Worm (Caenorhabditis elegans): ENCODE data around the gene F13H8.6.
A peak's percentile ranks its signal among the peaks of the same experiment; 100 is the strongest.

The F13H8.6 gene

ce11 chrII:6328672-6329071 is 41.9 kb upstream of the F13H8.6 start (continued):
- TF ChIP-seq nhr-48 (tag; optimal IDR thresholded peaks at IDR 0.05) (peak; percentile 59), lin-1 (GFP tag; IDR thresholded peaks at IDR 0.05) (peak; percentile 73), sdz-12 (GFP tag; optimal IDR thresholded peaks at IDR 0.05) (no peak), pha-4 (GFP tag; IDR thresholded peaks at IDR 0.05) (no peak), pha-4 (tag; optimal IDR thresholded peaks at IDR 0.05) (no peak), ceh-62 (tag; optimal IDR thresholded peaks at IDR 0.05) (no peak), cey-2 (tag; optimal IDR thresholded peaks at IDR 0.05; ENCODE audit: borderline replicate concordance, insufficient read depth) (no peak), php-3 (GFP tag; IDR thresholded peaks at IDR 0.05) (peak; percentile 76), nhr-102 (tag; optimal IDR thresholded peaks at IDR 0.05) (peak; percentile 35)

DNA sequence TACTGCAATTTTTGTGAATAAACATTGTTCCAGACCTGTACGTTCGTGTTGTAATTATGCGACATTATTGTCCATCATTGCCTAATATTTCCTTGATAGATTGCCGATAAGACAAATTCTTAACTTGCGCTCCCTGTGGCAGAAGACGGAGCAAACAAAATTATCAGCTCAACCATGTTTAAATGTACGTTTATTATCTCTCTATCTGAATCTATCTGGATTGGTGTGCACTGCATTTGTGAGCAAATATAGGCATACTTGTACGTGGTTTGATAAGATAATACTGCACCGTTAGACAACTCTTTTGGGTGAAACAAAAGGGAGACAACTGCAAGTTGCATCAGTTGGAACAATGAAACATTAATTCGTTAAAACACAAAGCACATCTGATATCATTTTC is 40.6 kb upstream of the F13H8.6 start:
- TF ChIP-seq nhr-48 (tag; optimal IDR thresholded peaks at IDR 0.05): peak; percentile 67
- TF ChIP-seq hlh-11 (tag; optimal IDR thresholded peaks at IDR 0.05): peak; percentile 88
- TF ChIP-seq saeg-2 (GFP tag; IDR thresholded peaks at IDR 0.05): 0 out of 2 replicates have a peak, but pooled peaks have one; percentile 58
- TF ChIP-seq ztf-11 (tag; optimal IDR thresholded peaks at IDR 0.05): no peak
- peak; percentile 32 for TF ChIP-seq mes-2 (tag; optimal IDR thresholded peaks at IDR 0.05; ENCODE audit: poor library complexity, severe bottlenecking)
- no peak for TF ChIP-seq nhr-6 (tag; optimal IDR thresholded peaks at IDR 0.05)
- no peak for TF ChIP-seq set-16 (GFP tag; IDR thresholded peaks at IDR 0.05)
- TF ChIP-seq aha-1 (tag): no peak
- peak; percentile 70 for TF ChIP-seq mxl-3 (GFP tag; optimal IDR thresholded peaks at IDR 0.05)
- TF ChIP-seq nhr-10 (tag; optimal IDR thresholded peaks at IDR 0.05): no peak
- TF ChIP-seq egl-43 (GFP tag; IDR thresholded peaks at IDR 0.05): no peak
- peak; percentile 97 for TF ChIP-seq pqm-1 (tag; optimal IDR thresholded peaks at IDR 0.05)
- TF ChIP-seq nhr-237 (tag; optimal IDR thresholded peaks at IDR 0.05): no peak
- peak; percentile 18 for TF ChIP-seq cey-2 (tag; optimal IDR thresholded peaks at IDR 0.05; ENCODE audit: borderline replicate concordance, insufficient read depth)
- peak; percentile 75 for TF ChIP-seq dve-1 (tag; optimal IDR thresholded peaks at IDR 0.05; ENCODE audit: insufficient read depth)
- no peak for TF ChIP-seq sdz-12 (GFP tag; optimal IDR thresholded peaks at IDR 0.05)
- TF ChIP-seq lin-39 (tag; optimal IDR thresholded peaks at IDR 0.05): no peak
- peak; percentile 82 for TF ChIP-seq nhr-28 (tag; optimal IDR thresholded peaks at IDR 0.05)
- no peak for TF ChIP-seq Y75B8A.6 (GFP tag; IDR thresholded peaks at IDR 0.05)
- no peak for TF ChIP-seq snpc-4 (tag; optimal IDR thresholded peaks at IDR 0.05)
- no peak for TF ChIP-seq lin-15B (tag; optimal IDR thresholded peaks at IDR 0.05)
- TF ChIP-seq hlh-30 (tag; optimal IDR thresholded peaks at IDR 0.05; ENCODE audit: insufficient read depth): no peak
- TF ChIP-seq hif-1 (tag; optimal IDR thresholded peaks at IDR 0.05): no peak
- no peak for TF ChIP-seq daf-12 (tag; optimal IDR thresholded peaks at IDR 0.05)
- TF ChIP-seq unc-39 (tag; optimal IDR thresholded peaks at IDR 0.05): no peak
- TF ChIP-seq lsy-2 (tag; optimal IDR thresholded peaks at IDR 0.05): peak in 1 of 2 experiments; percentile 17
- TF ChIP-seq lin-1 (GFP tag; IDR thresholded peaks at IDR 0.05): peak; percentile 78
- TF ChIP-seq spr-3 (GFP tag; optimal IDR thresholded peaks at IDR 0.05): no peak
- TF ChIP-seq daf-16 (GFP tag; optimal IDR thresholded peaks at IDR 0.05): peak in 1 of 2 experiments; percentile 55
- TF ChIP-seq daf-16 (tag; optimal IDR thresholded peaks at IDR 0.05): peak; percentile 59
- no peak for TF ChIP-seq F26F4.8 (GFP tag; conservative IDR thresholded peaks at IDR 0.05)
- peak; percentile 79 for TF ChIP-seq tra-1 (GFP tag; IDR thresholded peaks at IDR 0.05)
- peak; percentile 80 for TF ChIP-seq php-3 (GFP tag; IDR thresholded peaks at IDR 0.05)
- TF ChIP-seq nhr-77 (tag; optimal IDR thresholded peaks at IDR 0.05): peak; percentile 63
- no peak for TF ChIP-seq ceh-28 (tag; optimal IDR thresholded peaks at IDR 0.05)
- peak; percentile 89 for TF ChIP-seq dmd-6 (GFP tag; IDR thresholded peaks at IDR 0.05)
- no peak for TF ChIP-seq unc-130 (GFP tag; optimal IDR thresholded peaks at IDR 0.05)
- TF ChIP-seq rbr-2 (tag; optimal IDR thresholded peaks at IDR 0.05): no peak
- TF ChIP-seq T20F7.1 (GFP tag; optimal IDR thresholded peaks at IDR 0.05): peak; percentile 56
- no peak for TF ChIP-seq Y48G9A.11 (GFP tag; IDR thresholded peaks at IDR 0.05)
- no peak for TF ChIP-seq skn-1 (tag; optimal IDR thresholded peaks at IDR 0.05)
- peak; percentile 60 for TF ChIP-seq nhr-102 (tag; optimal IDR thresholded peaks at IDR 0.05)
